Fruit fly (Drosophila melanogaster) whole organism, embryonic: ENCODE results near the gene Dis3l2.

ENCODE experiments used
- ATbp ChIP-seq: fragments of 200-800 bp; sonication (Bioruptor generic); optimal IDR thresholded peaks from 2 replicates; lab custom pipeline; 2017; ENCODE audit warnings: missing biosample characterization, mild to moderate bottlenecking, missing genetic modification characterization, missing genetic modification reagents
- CG10565 ChIP-seq: fragments of 200-800 bp; sonication (Bioruptor generic); optimal IDR thresholded peaks from 3 replicates; lab custom pipeline; 2016; ENCODE audit warnings: missing biosample characterization, mild to moderate bottlenecking, missing genetic modification characterization
- CG11723 ChIP-seq: fragments of 200-800 bp; sonication (Bioruptor generic); optimal IDR thresholded peaks from 2 replicates; lab custom pipeline; 2017; ENCODE audit warnings: missing biosample characterization, mild to moderate bottlenecking, missing genetic modification characterization
- CG12071 ChIP-seq: fragments of 200-800 bp; sonication (Bioruptor generic); optimal IDR thresholded peaks from 3 replicates; lab custom pipeline; 2018; ENCODE audit warnings: missing biosample characterization, mild to moderate bottlenecking, missing genetic modification characterization
- CG1233 ChIP-seq: fragments of 200-800 bp; sonication (Bioruptor generic); optimal IDR thresholded peaks from 4 replicates; lab custom pipeline; 2018; ENCODE audit warnings: missing biosample characterization, mild to moderate bottlenecking, missing genetic modification characterization
- CG14860 ChIP-seq: fragments of 200-800 bp; sonication (Bioruptor generic); IDR thresholded peaks from 3 replicates; pipeline ENCODE4 v1.3.6; 2022; ENCODE audit warnings: missing biosample characterization, missing genetic modification characterization; ENCODE audit not compliant: partially characterized antibody
- CG1647 ChIP-seq: fragments of 200-800 bp; sonication (Bioruptor generic); optimal IDR thresholded peaks from 3 replicates; lab custom pipeline; 2016; ENCODE audit warnings: missing biosample characterization, missing genetic modification characterization
- CG17186 ChIP-seq: fragments of 200-800 bp; sonication (Bioruptor generic); optimal IDR thresholded peaks from 3 replicates; lab custom pipeline; 2017; ENCODE audit warnings: missing biosample characterization, missing genetic modification reagents, missing genetic modification characterization
- CG17385 ChIP-seq: fragments of 200-800 bp; sonication (Bioruptor generic); optimal IDR thresholded peaks from 3 replicates; lab custom pipeline; 2018; ENCODE audit warnings: missing biosample characterization, mild to moderate bottlenecking, missing genetic modification characterization
- CG17912 ChIP-seq: fragments of 200-800 bp; sonication (Bioruptor generic); optimal IDR thresholded peaks from 2 replicates; lab custom pipeline; 2018; ENCODE audit warnings: missing biosample characterization, mild to moderate bottlenecking, missing genetic modification characterization
- CG2202 ChIP-seq: fragments of 200-800 bp; sonication (Bioruptor generic); optimal IDR thresholded peaks from 2 replicates; lab custom pipeline; 2018; ENCODE audit warnings: missing biosample characterization, mild to moderate bottlenecking, missing genetic modification characterization
- CG3163 ChIP-seq: fragments of 200-800 bp; sonication (Bioruptor generic); optimal IDR thresholded peaks from 3 replicates; lab custom pipeline; 2016; ENCODE audit warnings: missing biosample characterization, missing genetic modification characterization
- CG4360 ChIP-seq: fragments of 200-800 bp; sonication (Bioruptor generic); IDR thresholded peaks from 2 replicates; pipeline ENCODE4 v1.3.6; 2022; ENCODE audit warnings: missing biosample characterization, missing genetic modification characterization
- CG4854 ChIP-seq: fragments of 200-800 bp; sonication (Bioruptor generic); optimal IDR thresholded peaks from 2 replicates; lab custom pipeline; 2016; ENCODE audit warnings: missing biosample characterization, missing genetic modification characterization, inconsistent platforms
- CG9817 ChIP-seq: fragments of 200-800 bp; sonication (Bioruptor generic); optimal IDR thresholded peaks from 2 replicates; lab custom pipeline; 2018; ENCODE audit warnings: missing biosample characterization, mild to moderate bottlenecking, missing genetic modification characterization, moderate library complexity
- CG9932 ChIP-seq: fragments of 200-800 bp; sonication (Bioruptor generic); IDR thresholded peaks from 2 replicates; pipeline ENCODE4 v1.3.6; 2022; ENCODE audit warnings: missing biosample characterization, missing genetic modification characterization
- CTCF ChIP-seq: fragments of 200-800 bp; sonication (Bioruptor generic); optimal IDR thresholded peaks from 2 replicates; lab custom pipeline; 2017; ENCODE audit warnings: missing biosample characterization, mild to moderate bottlenecking, missing genetic modification characterization, moderate library complexity
- Doc3 ChIP-seq: fragments of 200-800 bp; sonication (Bioruptor generic); IDR thresholded peaks from 3 replicates; pipeline ENCODE4 v1.3.6; 2022; ENCODE audit warnings: missing biosample characterization, missing genetic modification characterization; ENCODE audit not compliant: partially characterized antibody
- Drgx ChIP-seq: fragments of 200-800 bp; sonication (Bioruptor generic); IDR thresholded peaks from 2 replicates; pipeline ENCODE4 v1.3.6; 2022; ENCODE audit warnings: missing biosample characterization, missing genetic modification characterization
- GATAe ChIP-seq: fragments of 200-800 bp; sonication (Bioruptor generic); conservative IDR thresholded peaks from 2 replicates; pipeline ENCODE4 v1.3.6; 2022; ENCODE audit warnings: missing biosample characterization, missing genetic modification characterization
- MTF-1 ChIP-seq: fragments of 200-800 bp; sonication (Bioruptor generic); optimal IDR thresholded peaks from 2 replicates; lab custom pipeline; 2018; ENCODE audit warnings: missing biosample characterization, mild to moderate bottlenecking, missing genetic modification characterization, borderline replicate concordance
- Myb ChIP-seq: fragments of 200-800 bp; sonication (Bioruptor generic); optimal IDR thresholded peaks from 2 replicates; lab custom pipeline; 2016; ENCODE audit warnings: missing biosample characterization, missing genetic modification characterization
- Six4 ChIP-seq: fragments of 200-800 bp; sonication (Bioruptor generic); optimal IDR thresholded peaks from 2 replicates; lab custom pipeline; 2016; ENCODE audit warnings: missing biosample characterization, missing genetic modification characterization
- Usf ChIP-seq: fragments of 200-800 bp; sonication (Bioruptor generic); optimal IDR thresholded peaks from 2 replicates; lab custom pipeline; 2017; ENCODE audit warnings: missing genotype, missing biosample characterization, missing genetic modification characterization
- ab ChIP-seq: fragments of 200-800 bp; sonication (Bioruptor generic); optimal IDR thresholded peaks from 2 replicates; lab custom pipeline; 2016; ENCODE audit warnings: missing biosample characterization, missing genetic modification characterization
- bbx ChIP-seq: fragments of 200-800 bp; sonication (Bioruptor generic); IDR thresholded peaks from 2 replicates; pipeline ENCODE4 v1.3.6; 2022; ENCODE audit warnings: missing biosample characterization, missing genetic modification characterization; ENCODE audit not compliant: partially characterized antibody
- dpn ChIP-seq, 2 experiments: fragments of 200-800 bp; sonication (Bioruptor generic); optimal IDR thresholded peaks; 3 replicates each; lab custom pipeline; 2016; ENCODE audit warnings: missing biosample characterization in 2 of 2, missing genetic modification characterization in 2 of 2
- gce ChIP-seq: fragments of 200-800 bp; sonication (Bioruptor generic); IDR thresholded peaks from 3 replicates; pipeline ENCODE4 v1.3.6; 2022; ENCODE audit warnings: missing biosample characterization, missing genetic modification characterization
- gem ChIP-seq: fragments of 200-800 bp; sonication (Bioruptor generic); optimal IDR thresholded peaks from 2 replicates; lab custom pipeline; 2019; ENCODE audit warnings: missing biosample characterization, mild to moderate bottlenecking, missing genetic modification characterization, moderate library complexity
- jing ChIP-seq: fragments of 200-800 bp; sonication (Bioruptor generic); optimal IDR thresholded peaks from 2 replicates; lab custom pipeline; 2018; ENCODE audit warnings: missing biosample characterization, mild to moderate bottlenecking, missing genetic modification characterization
- kah ChIP-seq: fragments of 200-800 bp; sonication (Bioruptor generic); optimal IDR thresholded peaks from 2 replicates; lab custom pipeline; 2018; ENCODE audit warnings: missing biosample characterization, mild to moderate bottlenecking, missing genetic modification characterization
- lov ChIP-seq, 2 experiments: fragments of 200-800 bp in 1 of 2; fragments of >200 bp in 1 of 2; sonication (Bioruptor generic) in 1 of 2; IDR thresholded peaks in 1 of 2; optimal IDR thresholded peaks in 1 of 2; 2 replicates in 1 of 2; 3 replicates in 1 of 2; pipeline versions ENCODE4 v1.3.6 to Lab custom; 2017 to 2022; ENCODE audit warnings: missing biosample characterization in 1 of 2, missing genetic modification characterization in 1 of 2
- luna ChIP-seq: fragments of 200-800 bp; sonication (Bioruptor generic); optimal IDR thresholded peaks from 2 replicates; lab custom pipeline; 2016; ENCODE audit warnings: missing biosample characterization, missing genetic modification characterization
- odd ChIP-seq: fragments of 200-800 bp; sonication (Bioruptor generic); optimal IDR thresholded peaks from 2 replicates; lab custom pipeline; 2017; ENCODE audit warnings: missing biosample characterization, mild to moderate bottlenecking, missing genetic modification characterization
- pb ChIP-seq: fragments of 200-800 bp; sonication (Bioruptor generic); optimal IDR thresholded peaks from 3 replicates; lab custom pipeline; 2016; ENCODE audit warnings: missing biosample characterization, missing genetic modification characterization
- peb ChIP-seq: fragments of 200-800 bp; sonication (Bioruptor generic); IDR thresholded peaks from 2 replicates; pipeline ENCODE4 v1.3.6; 2022; ENCODE audit warnings: missing biosample characterization, missing genetic modification characterization
- ro ChIP-seq: fragments of 200-800 bp; sonication (Bioruptor generic); IDR thresholded peaks from 2 replicates; pipeline ENCODE4 v1.3.6; 2022; ENCODE audit warnings: missing biosample characterization, missing genetic modification characterization
- vvl ChIP-seq: fragments of 200-800 bp; sonication (Bioruptor generic); IDR thresholded peaks from 2 replicates; pipeline ENCODE4 v1.3.6; 2022; ENCODE audit warnings: missing biosample characterization, missing genetic modification characterization
- wdn ChIP-seq: fragments of 200-800 bp; sonication (Bioruptor generic); IDR thresholded peaks from 2 replicates; pipeline ENCODE4 v1.3.6; 2022; ENCODE audit warnings: missing biosample characterization, missing genetic modification characterization
- wor ChIP-seq: fragments of 200-800 bp; sonication (Bioruptor generic); IDR thresholded peaks from 2 replicates; pipeline ENCODE4 v1.3.6; 2022; ENCODE audit warnings: missing biosample characterization, missing genetic modification characterization
- zen ChIP-seq: fragments of 200-800 bp; sonication (Bioruptor generic); optimal IDR thresholded peaks from 3 replicates; lab custom pipeline; 2018; ENCODE audit warnings: missing biosample characterization, mild to moderate bottlenecking, missing genetic modification characterization, moderate library complexity

Gene Dis3l2

DNA sequence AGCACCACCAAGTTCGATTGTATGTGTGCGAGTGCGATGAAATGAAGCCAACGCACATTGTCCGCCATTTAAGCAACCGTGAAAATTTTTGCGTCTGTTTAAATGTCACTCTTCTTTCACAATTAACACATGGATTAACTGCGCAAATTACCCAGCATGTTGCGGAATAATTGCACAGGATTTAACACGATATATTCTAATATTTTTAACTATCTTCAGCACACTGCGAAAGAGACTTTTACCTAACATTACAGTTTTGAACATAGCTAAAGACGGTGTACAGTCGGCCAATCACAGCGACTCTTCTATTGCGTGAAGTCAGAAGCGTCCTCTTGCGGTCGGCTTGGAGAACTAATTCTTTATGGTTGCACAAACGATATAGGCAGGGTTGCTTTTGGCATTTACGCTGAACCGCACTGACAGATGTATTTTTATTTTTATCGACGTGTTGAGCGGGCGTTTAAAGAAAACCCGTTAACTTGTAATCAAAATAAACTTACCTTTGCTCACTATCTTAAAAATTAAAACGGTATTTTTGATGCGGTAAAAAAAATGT lies 34.2 kb downstream of the Dis3l2 start (continued):
- TF ChIP-seq wor, result no peak
- TF ChIP-seq ro (GFP tag; lab: Robert Waterston, UW), result no peak
- TF ChIP-seq CG1647 (GFP tag; lab: Kevin White, UChicago), result no peak
- peak; percentile 54 for TF ChIP-seq zen (tag; lab: Kevin White, UChicago)
- TF ChIP-seq bbx (GFP tag; lab: Robert Waterston, UW), result peak; percentile 73
- TF ChIP-seq gce (GFP tag; lab: Robert Waterston, UW), result 0 out of 3 replicates have a peak, but pooled peaks have one; percentile 52
- no peak for TF ChIP-seq Six4 (GFP tag; lab: Kevin White, UChicago)
- TF ChIP-seq CTCF (GFP tag; lab: Kevin White, UChicago), result peak; percentile 96
- TF ChIP-seq CG9817 (tag; lab: Kevin White, UChicago), result no peak
- TF ChIP-seq ab (GFP tag; lab: Kevin White, UChicago), result peak; percentile 48
- TF ChIP-seq dpn (GFP tag; optimal IDR thresholded peaks at IDR 0.05; lab: Kevin White, UChicago), result peak; percentile 46 to 48
- TF ChIP-seq Usf (GFP tag; lab: Kevin White, UChicago), result no peak
- no peak for TF ChIP-seq Doc3
- TF ChIP-seq jing (GFP tag; lab: Kevin White, UChicago), result no peak
- peak; percentile 98 for TF ChIP-seq Myb (GFP tag; lab: Kevin White, UChicago)
- no peak for TF ChIP-seq CG12071
- TF ChIP-seq MTF-1, result no peak
- TF ChIP-seq CG4854, result peak; percentile 49
- no peak for TF ChIP-seq CG4360 (GFP tag; lab: Robert Waterston, UW)
- no peak for TF ChIP-seq CG17385 (GFP tag; lab: Kevin White, UChicago)
- TF ChIP-seq CG17186 (GFP tag; lab: Kevin White, UChicago), result peak; percentile 67
- TF ChIP-seq ATbp (GFP tag; lab: Kevin White, UChicago), result no peak
- TF ChIP-seq wdn (GFP tag; lab: Robert Waterston, UW), result no peak
- TF ChIP-seq CG3163, result no peak
- no peak for TF ChIP-seq odd (GFP tag; lab: Kevin White, UChicago)
- TF ChIP-seq luna (GFP tag; lab: Kevin White, UChicago), result no peak
- no peak for TF ChIP-seq kah
- peak; percentile 67 for TF ChIP-seq CG17912 (GFP tag; lab: Kevin White, UChicago)
- TF ChIP-seq CG1233 (GFP tag; lab: Kevin White, UChicago), result no peak
- TF ChIP-seq CG11723 (GFP tag; lab: Kevin White, UChicago), result no peak
- no peak for TF ChIP-seq gem
- no peak for TF ChIP-seq lov (optimal IDR thresholded peaks at IDR 0.05; lab: Kevin White, UChicago)
- peak; percentile 76; the same call in 2 of the 3 replicates for TF ChIP-seq lov (GFP tag; IDR thresholded peaks at IDR 0.05; lab: Robert Waterston, UW)
- TF ChIP-seq Drgx (GFP tag; lab: Robert Waterston, UW), result no peak
- no peak for TF ChIP-seq CG10565 (GFP tag; lab: Kevin White, UChicago)
- TF ChIP-seq peb (GFP tag; lab: Robert Waterston, UW), result no peak
- TF ChIP-seq vvl (GFP tag; lab: Robert Waterston, UW), result no peak
- TF ChIP-seq CG9932, result no peak
- TF ChIP-seq pb (GFP tag; lab: Kevin White, UChicago), result peak; percentile 36
- TF ChIP-seq CG14860 (GFP tag; lab: Robert Waterston, UW), result peak; percentile 67
- TF ChIP-seq CG2202 (tag; lab: Kevin White, UChicago), result no peak
- no peak for TF ChIP-seq GATAe (GFP tag; lab: Robert Waterston, UW)
